Worm (Caenorhabditis elegans) whole organism, L3 larva: ENCODE results near the gene frpr-2.
A peak's percentile ranks its signal among the peaks of the same experiment; 100 is the strongest.

Experiments
- ZK546.5 ChIP-seq: sonication (generic microtip); optimal IDR thresholded peaks from 2 replicates; lab custom pipeline; 2017; ENCODE audit warnings: missing biosample characterization, missing genetic modification characterization
- aly-2 ChIP-seq: fragments of 150-350 bp; optimal IDR thresholded peaks from 2 replicates; lab custom pipeline; 2014; ENCODE audit warnings: missing biosample characterization, missing genetic modification characterization
- ceh-16 ChIP-seq: sonication (generic microtip); optimal IDR thresholded peaks from 2 replicates; lab custom pipeline; 2017; ENCODE audit warnings: missing biosample characterization, missing genetic modification characterization
- ceh-82 ChIP-seq: fragments of 150-350 bp; optimal IDR thresholded peaks from 2 replicates; lab custom pipeline; 2014; ENCODE audit warnings: missing biosample characterization, missing genetic modification characterization
- egl-5 ChIP-seq: fragments of 150-350 bp; optimal IDR thresholded peaks from 2 replicates; lab custom pipeline; 2017; ENCODE audit warnings: missing biosample characterization, missing genetic modification reagents, missing genetic modification characterization, inconsistent platforms
- elt-1 ChIP-seq: fragments of 150-350 bp; optimal IDR thresholded peaks from 2 replicates; lab custom pipeline; 2014; ENCODE audit warnings: missing biosample characterization, missing genetic modification characterization
- elt-2 ChIP-seq: sonication (generic microtip); optimal IDR thresholded peaks from 2 replicates; lab custom pipeline; 2016; ENCODE audit warnings: missing genetic modification reagents, mild to moderate bottlenecking, missing genetic modification characterization, missing compliant biosample characterization
- elt-3 ChIP-seq, 3 experiments: fragments of 150-350 bp in 1 of 3; sonication (generic microtip) in 2 of 3; optimal IDR thresholded peaks; 2 replicates in 2 of 3; 4 replicates in 1 of 3; lab custom pipeline; 2014 to 2017; ENCODE audit warnings: missing biosample characterization in 3 of 3, missing genetic modification characterization in 3 of 3
- fos-1 ChIP-seq: fragments of 150-350 bp; optimal IDR thresholded peaks from 2 replicates; lab custom pipeline; 2014; ENCODE audit warnings: missing biosample characterization, missing genetic modification characterization
- lin-39 ChIP-seq: fragments of 150-350 bp; optimal IDR thresholded peaks from 2 replicates; lab custom pipeline; 2018; ENCODE audit warnings: missing biosample characterization, missing genetic modification reagents, missing genetic modification characterization
- lsy-12 ChIP-seq: sonication (generic microtip); optimal IDR thresholded peaks from 2 replicates; lab custom pipeline; 2016; ENCODE audit warnings: mild to moderate bottlenecking, missing genetic modification characterization, missing compliant biosample characterization
- mml-1 ChIP-seq: fragments of 150-350 bp; sonication (generic microtip); optimal IDR thresholded peaks from 3 replicates; lab custom pipeline; 2014; ENCODE audit warnings: missing biosample characterization, missing genetic modification characterization
- nfya-1 ChIP-seq: sonication (generic microtip); optimal IDR thresholded peaks from 2 replicates; lab custom pipeline; 2017; ENCODE audit warnings: missing genetic modification characterization, mild to moderate bottlenecking, missing compliant biosample characterization, antibody characterized with exemption, moderate library complexity; ENCODE audit not compliant: insufficient read depth
- nhr-11 ChIP-seq: fragments of 150-350 bp; optimal IDR thresholded peaks from 2 replicates; lab custom pipeline; 2014; ENCODE audit warnings: missing biosample characterization, missing genetic modification characterization
- nhr-23 ChIP-seq: fragments of 150-350 bp; optimal IDR thresholded peaks from 2 replicates; lab custom pipeline; 2014; ENCODE audit warnings: missing biosample characterization, missing genetic modification reagents, missing genetic modification characterization
- nhr-25 ChIP-seq: sonication (generic microtip); optimal IDR thresholded peaks from 2 replicates; lab custom pipeline; 2017; ENCODE audit warnings: missing biosample characterization, missing genetic modification characterization
- nhr-28 ChIP-seq: fragments of 150-350 bp; optimal IDR thresholded peaks from 2 replicates; lab custom pipeline; 2014; ENCODE audit warnings: missing biosample characterization, missing genetic modification characterization
- nhr-43 ChIP-seq: sonication (generic microtip); optimal IDR thresholded peaks from 2 replicates; lab custom pipeline; 2016; ENCODE audit warnings: mild to moderate bottlenecking, missing genetic modification characterization, missing compliant biosample characterization; ENCODE audit not compliant: poor library complexity, severe bottlenecking
- nhr-67 ChIP-seq: fragments of 150-350 bp; optimal IDR thresholded peaks from 2 replicates; lab custom pipeline; 2014; ENCODE audit warnings: missing biosample characterization, missing genetic modification characterization
- nhr-76 ChIP-seq: fragments of 150-350 bp; sonication (generic microtip); optimal IDR thresholded peaks from 5 replicates; lab custom pipeline; 2014; ENCODE audit warnings: missing biosample characterization, missing genetic modification characterization
- nhr-77 ChIP-seq: fragments of 150-350 bp; optimal IDR thresholded peaks from 2 replicates; lab custom pipeline; 2014; ENCODE audit warnings: missing biosample characterization, missing genetic modification characterization
- pha-4 ChIP-seq: fragments of 150-350 bp; optimal IDR thresholded peaks from 2 replicates; lab custom pipeline; 2014; ENCODE audit warnings: missing biosample characterization, missing genetic modification reagents, missing genetic modification characterization
- pqm-1 ChIP-seq: fragments of 150-350 bp; optimal IDR thresholded peaks from 2 replicates; lab custom pipeline; 2017; ENCODE audit warnings: missing biosample characterization, missing genetic modification characterization, inconsistent platforms
- tbx-2 ChIP-seq: sonication (generic microtip); optimal IDR thresholded peaks from 2 replicates; lab custom pipeline; 2016; ENCODE audit warnings: mild to moderate bottlenecking, missing genetic modification characterization, missing compliant biosample characterization
- unc-39 ChIP-seq: sonication (generic microtip); optimal IDR thresholded peaks from 4 replicates; lab custom pipeline; 2017; ENCODE audit warnings: missing biosample characterization, missing genetic modification characterization
- unc-62 ChIP-seq: fragments of 150-350 bp; sonication (generic microtip); optimal IDR thresholded peaks from 4 replicates; lab custom pipeline; 2014; ENCODE audit warnings: missing biosample characterization, missing genetic modification reagents, missing genetic modification characterization
- ztf-11 ChIP-seq: fragments of 150-350 bp; optimal IDR thresholded peaks from 2 replicates; lab custom pipeline; 2014; ENCODE audit warnings: missing biosample characterization, missing genetic modification characterization
- ztf-4 ChIP-seq: fragments of 150-350 bp; optimal IDR thresholded peaks from 2 replicates; lab custom pipeline; 2014; ENCODE audit warnings: missing biosample characterization, missing genetic modification characterization

Gene frpr-2

DNA sequence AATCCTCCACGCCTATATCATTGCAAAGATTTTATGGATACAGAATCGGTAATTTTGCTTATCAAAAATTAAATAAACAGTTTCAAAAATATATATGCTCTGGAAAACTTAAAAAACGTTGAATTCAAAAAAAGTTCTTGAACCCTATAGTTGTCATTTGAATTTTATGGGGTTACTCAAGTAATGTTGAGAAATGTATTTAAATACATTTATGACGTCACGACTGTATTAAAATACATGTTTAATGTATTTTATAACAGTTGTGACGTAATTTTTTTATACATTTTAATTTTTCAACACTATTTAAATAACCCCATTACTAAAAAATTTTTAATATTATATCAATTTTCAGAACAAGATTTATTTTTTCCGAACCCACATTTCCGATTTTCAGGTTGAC, 30.9 kb downstream of the frpr-2 start:
- TF ChIP-seq lsy-12 (tag; lab: Kevin White, UChicago) (no peak), egl-5 (tag; lab: Kevin White, UChicago) (no peak), unc-39 (tag; lab: Kevin White, UChicago) (no peak), ztf-11 (tag; lab: Kevin White, UChicago) (no peak), pha-4 (tag; lab: Kevin White, UChicago) (no peak), tbx-2 (tag; lab: Kevin White, UChicago) (no peak), nhr-11 (tag; lab: Kevin White, UChicago) (no peak), nhr-77 (tag; lab: Kevin White, UChicago) (no peak), ceh-82 (tag; lab: Kevin White, UChicago) (no peak), ZK546.5 (tag; lab: Kevin White, UChicago) (no peak), ztf-4 (tag; lab: Kevin White, UChicago) (no peak)

DNA sequence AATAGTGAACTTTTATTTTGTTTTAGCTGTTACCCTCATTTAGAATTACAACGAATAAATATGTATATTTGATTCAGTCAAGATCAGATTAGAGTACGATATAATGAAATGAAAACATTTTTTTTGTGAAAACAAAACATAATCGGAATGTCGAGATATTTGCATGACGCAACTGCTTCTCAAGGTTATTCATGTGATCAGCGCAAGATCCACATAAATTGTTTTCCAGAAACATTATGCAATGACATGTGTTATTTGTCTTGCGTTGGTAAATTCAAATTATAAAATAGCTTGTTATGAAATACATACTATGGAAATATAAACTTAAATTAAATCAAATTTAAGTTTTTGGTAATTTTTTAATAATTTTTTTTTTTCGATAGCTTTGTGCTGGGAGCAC, 34.3 kb downstream of the frpr-2 start:
- no peak for TF ChIP-seq fos-1 (tag; lab: Kevin White, UChicago)
- TF ChIP-seq ceh-16 (tag; lab: Kevin White, UChicago) = no peak
- TF ChIP-seq nhr-25 = peak; percentile 37
- TF ChIP-seq unc-39 (tag; lab: Kevin White, UChicago) = no peak
- TF ChIP-seq nhr-23 (tag; lab: Kevin White, UChicago) = no peak

DNA sequence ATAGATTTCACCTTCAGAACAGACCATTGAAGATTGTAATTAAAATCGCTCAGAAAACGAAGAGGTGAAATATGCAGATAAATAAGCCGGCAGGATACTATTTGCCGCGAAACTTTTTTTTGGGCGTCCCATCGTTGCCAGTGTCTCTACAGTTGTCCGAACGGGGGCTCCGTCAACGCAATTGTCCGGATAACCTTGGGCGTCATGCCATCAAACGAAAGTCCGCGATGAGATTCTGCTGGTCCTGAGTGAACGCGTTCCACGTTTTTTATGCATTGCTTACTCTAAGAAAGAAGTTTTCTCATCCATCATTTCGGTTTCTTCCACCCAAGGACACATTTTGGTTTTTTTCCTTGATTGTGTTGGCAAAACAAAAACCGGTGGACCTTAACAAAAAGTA, 35.6 kb downstream of the frpr-2 start:
- TF ChIP-seq elt-2 (no peak), mml-1 (tag; lab: Kevin White, UChicago) (no peak), nhr-76 (no peak), nhr-43 (tag; lab: Kevin White, UChicago) (no peak), elt-3 (tag; optimal IDR thresholded peaks at IDR 0.05; lab: Kevin White, UChicago) (no peak), tbx-2 (tag; lab: Kevin White, UChicago) (no peak), ZK546.5 (tag; lab: Kevin White, UChicago) (no peak), lin-39 (tag; lab: Kevin White, UChicago) (no peak), ceh-16 (tag; lab: Kevin White, UChicago) (no peak), nhr-11 (tag; lab: Kevin White, UChicago) (no peak)

DNA sequence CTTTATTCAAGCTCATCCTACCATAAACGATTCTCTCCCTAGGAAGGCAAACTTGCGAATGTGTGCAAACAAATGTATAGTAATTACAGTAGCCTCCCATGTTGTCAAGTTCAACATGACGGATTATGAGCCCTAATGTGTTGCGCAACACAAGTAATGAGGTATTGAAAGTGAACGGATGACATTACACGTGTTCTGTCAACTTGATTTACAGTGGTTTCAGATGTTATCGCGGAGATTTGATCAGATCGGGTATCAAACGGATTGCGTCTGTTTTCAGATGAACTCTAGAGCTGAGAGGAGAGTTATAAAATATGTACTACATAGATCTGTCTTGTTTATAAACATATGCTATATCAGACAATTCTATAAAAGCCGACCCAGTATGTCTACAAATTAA, 37.1 kb downstream of the frpr-2 start:
- TF ChIP-seq elt-1 (tag; lab: Kevin White, UChicago) = peak; percentile 3
- no peak for TF ChIP-seq nhr-67

DNA sequence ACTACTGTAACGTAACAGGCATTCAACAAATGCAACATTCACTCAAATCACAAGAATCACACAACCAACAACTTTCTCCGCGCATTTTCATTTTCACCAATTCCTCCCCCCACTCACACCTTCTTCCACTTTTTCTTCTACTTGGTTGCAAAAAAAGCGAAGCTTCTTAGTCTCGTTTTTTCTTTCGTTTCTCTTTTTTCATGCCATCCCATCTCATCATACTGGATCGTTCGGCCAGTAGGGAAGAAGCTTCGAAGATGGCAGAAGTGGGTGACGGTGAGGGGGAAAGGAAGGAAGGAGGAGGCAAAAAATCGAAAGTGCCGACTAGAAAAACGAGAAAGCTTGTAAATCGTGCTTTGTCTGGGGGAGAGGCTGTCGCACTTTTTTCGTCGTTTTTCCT, 37.8 kb downstream of the frpr-2 start:
- TF ChIP-seq nhr-25 (peak; percentile 92), ztf-11 (tag; lab: Kevin White, UChicago) (no peak), nfya-1 (tag; lab: Kevin White, UChicago) (no peak)

DNA sequence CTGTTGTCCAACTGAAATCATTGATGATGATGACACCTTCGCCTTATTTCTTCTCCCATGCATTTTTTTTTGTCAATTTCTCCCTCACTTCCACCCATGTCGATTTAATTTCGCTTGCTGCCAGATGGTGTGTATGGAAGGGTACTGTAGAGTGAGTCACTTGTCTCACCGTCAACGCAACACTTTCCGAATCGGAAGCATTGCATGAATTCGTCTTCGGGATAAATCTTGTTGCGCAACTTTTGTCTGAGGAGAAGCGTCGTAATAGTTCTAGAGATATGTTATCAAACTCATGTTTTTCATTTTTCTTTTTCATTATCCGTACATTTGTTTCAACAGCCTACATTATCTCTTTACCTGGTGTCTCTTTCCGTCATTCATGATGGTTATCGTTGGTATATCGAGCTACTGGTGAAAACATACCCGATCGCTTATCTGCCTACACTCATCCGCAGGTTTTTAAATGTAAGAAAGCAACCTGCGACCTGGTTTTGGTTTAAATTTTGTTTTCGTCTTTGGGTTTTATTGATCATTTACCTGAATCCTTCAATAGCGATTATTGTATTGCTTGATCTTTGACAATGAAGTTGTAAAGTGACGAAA, 39.3 kb downstream of the frpr-2 start:
- no peak for TF ChIP-seq fos-1 (tag; lab: Kevin White, UChicago)
- TF ChIP-seq nhr-23 (tag; lab: Kevin White, UChicago) = peak; percentile 45
- peak; percentile 87 for TF ChIP-seq elt-1 (tag; lab: Kevin White, UChicago)
- TF ChIP-seq nhr-25 = peak; percentile 93

DNA sequence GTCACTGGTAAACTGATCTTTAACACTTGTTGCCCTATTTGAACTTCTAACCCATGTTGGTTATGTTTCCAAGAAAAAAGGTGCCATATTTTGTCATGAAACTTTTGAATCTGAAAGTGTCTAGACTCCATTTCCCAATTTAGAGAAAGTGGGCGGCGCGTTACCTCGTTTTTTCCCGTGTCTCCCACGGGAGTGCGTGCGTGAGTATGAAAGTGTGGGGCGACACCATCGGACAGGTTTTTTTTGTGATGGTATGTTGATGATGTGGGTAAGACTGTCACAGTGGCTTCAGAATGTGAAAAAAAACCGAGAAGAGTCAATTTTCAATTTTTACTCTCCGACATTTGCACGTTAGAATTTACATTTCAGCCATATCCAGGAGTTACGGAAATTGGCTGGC, 40.5 kb downstream of the frpr-2 start:
- TF ChIP-seq unc-62 (GFP tag; lab: Kevin White, UChicago) (no peak), nhr-25 (peak; percentile 67), aly-2 (tag; lab: Kevin White, UChicago) (no peak)

DNA sequence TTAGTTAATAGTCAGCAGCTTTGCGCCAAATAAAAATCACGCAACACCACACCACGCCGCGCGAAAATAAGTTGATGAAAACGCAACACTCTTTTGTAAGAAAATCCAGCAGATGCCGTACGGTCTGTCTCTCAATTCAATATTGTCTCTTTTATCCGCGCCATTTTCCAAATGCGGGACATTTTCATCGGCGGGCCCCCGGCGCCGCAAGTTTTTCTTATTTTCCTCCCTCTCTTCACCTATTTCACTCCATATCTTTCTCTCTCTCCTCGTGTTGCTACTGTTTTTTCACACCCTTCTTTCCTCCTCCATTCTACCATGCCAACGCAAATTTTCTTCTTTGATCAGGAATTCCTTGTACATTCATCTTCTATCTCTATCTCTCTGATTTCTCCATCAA, 41.1 kb downstream of the frpr-2 start:
- TF ChIP-seq nhr-25 = peak; percentile 33
- no peak for TF ChIP-seq nhr-23 (tag; lab: Kevin White, UChicago)
- TF ChIP-seq nhr-28 (tag; lab: Kevin White, UChicago) = no peak
- TF ChIP-seq pqm-1 = no peak
- TF ChIP-seq, all 47 proteins: peak for 1
